Fruit fly (Drosophila melanogaster): Measurements from ENCODE around the gene Jhbp5.

- TF ChIP-seq Hr39 (GFP tag; optimal IDR thresholded peaks at IDR 0.05) (no peak), Sox102F (GFP tag; optimal IDR thresholded peaks at IDR 0.05) (no peak), CG16779 (tag; optimal IDR thresholded peaks at IDR 0.05) (no peak), CG9139 (GFP tag; optimal IDR thresholded peaks at IDR 0.05) (no peak), CG8319 (GFP tag; optimal IDR thresholded peaks at IDR 0.05) (no peak), spab (GFP tag; optimal IDR thresholded peaks at IDR 0.05) (no peak), Hr38 (GFP tag; optimal IDR thresholded peaks at IDR 0.05) (no peak), vri (GFP tag; optimal IDR thresholded peaks at IDR 0.05) (no peak), CG32006 (GFP tag; optimal IDR thresholded peaks at IDR 0.05) (no peak), Lpt (GFP tag; optimal IDR thresholded peaks at IDR 0.05) (no peak), fkh (GFP tag; optimal IDR thresholded peaks at IDR 0.05) (no peak)
Observed at dm6 chr3R:16030445-16030844, 15.5 kb downstream of the Jhbp5 start.

Measured in whole organism, prepupa.